Worm (Caenorhabditis elegans): ENCODE measurements around the gene str-129.

DNA sequence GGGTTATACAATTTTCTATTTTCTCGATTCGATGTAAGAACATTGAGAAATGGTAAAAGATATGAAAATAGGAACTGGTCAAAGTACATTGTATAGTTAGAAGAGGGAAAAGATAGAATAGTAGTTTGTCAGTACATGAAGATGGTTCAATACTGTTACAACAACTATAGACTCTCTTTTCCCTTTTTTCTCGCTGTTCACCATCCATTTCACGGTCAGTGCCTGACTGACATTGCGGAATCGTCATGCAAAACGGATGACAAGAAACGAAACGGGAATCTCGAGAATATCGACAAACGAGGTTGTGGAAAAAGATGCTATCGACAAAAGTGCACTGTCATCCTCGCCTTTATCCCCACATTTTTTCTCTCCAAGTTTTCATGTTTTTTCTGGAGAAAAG lies 48.6 kb downstream of the str-129 start:
- TF ChIP-seq nhr-237 (tag; optimal IDR thresholded peaks at IDR 0.05) (no peak), unc-62 (GFP tag; optimal IDR thresholded peaks at IDR 0.05) (no peak), unc-39 (tag; optimal IDR thresholded peaks at IDR 0.05) (no peak)

All from whole organism, mixed stage, embryonic.